Fruit fly (Drosophila melanogaster) Kc167 (cell line): ENCODE data around the gene CG8301.
A peak's percentile ranks its signal among the peaks of the same experiment; 100 is the strongest.

Experiments used
- Myc ChIP-seq: fragments of >200 bp; optimal IDR thresholded peaks from 2 replicates; lab custom pipeline; 2017; ENCODE audit warnings: missing external identifiers
- Sin3A ChIP-seq: fragments of >200 bp; optimal IDR thresholded peaks from 2 replicates; lab custom pipeline; 2018; ENCODE audit warnings: missing external identifiers
- h ChIP-seq: fragments of >200 bp; optimal IDR thresholded peaks from 3 replicates; lab custom pipeline; 2018; ENCODE audit warnings: missing external identifiers
- insv ChIP-seq: fragments of >200 bp; optimal IDR thresholded peaks from 3 replicates; lab custom pipeline; 2018; ENCODE audit warnings: missing external identifiers
- psq ChIP-seq: fragments of >200 bp; optimal IDR thresholded peaks from 2 replicates; lab custom pipeline; 2017; ENCODE audit warnings: missing external identifiers
- ttk ChIP-seq: sonication (Bioruptor generic); optimal IDR thresholded peaks from 2 replicates; lab custom pipeline; 2017; ENCODE audit warnings: missing external identifiers

CG8301 gene

DNA sequence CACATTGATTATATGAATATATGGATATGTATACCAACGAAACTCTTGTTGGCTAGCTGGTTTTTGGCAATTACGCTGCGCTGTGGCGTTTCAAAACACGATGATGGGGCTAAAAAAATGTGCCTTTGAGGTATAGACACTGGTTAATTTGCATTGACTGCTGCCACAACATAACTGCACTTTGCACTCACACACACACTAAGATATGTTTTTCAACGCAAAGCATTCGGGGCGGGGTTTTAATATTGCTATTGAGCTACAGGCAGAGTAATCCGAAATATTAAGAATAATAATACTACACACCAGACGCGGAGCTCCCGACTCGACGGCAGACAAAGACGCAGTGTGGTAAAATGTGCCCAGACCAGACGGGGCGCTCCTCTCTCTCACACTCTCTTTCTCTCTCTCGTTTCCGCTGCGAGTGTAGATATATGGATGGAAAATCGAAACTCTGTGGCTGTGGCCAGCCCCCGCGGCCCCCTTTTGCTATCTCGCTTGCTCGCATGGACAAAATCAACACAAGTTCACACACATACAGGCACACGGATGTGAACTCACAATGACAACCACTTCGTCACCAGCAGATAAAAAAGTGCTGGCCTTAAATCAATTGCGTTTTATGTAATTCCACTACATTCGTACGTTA lies 30.0 kb upstream of the CG8301 start:
- TF ChIP-seq insv (lab: Kevin White, UChicago) (peak; percentile 82), h (lab: Kevin White, UChicago) (no peak)

DNA sequence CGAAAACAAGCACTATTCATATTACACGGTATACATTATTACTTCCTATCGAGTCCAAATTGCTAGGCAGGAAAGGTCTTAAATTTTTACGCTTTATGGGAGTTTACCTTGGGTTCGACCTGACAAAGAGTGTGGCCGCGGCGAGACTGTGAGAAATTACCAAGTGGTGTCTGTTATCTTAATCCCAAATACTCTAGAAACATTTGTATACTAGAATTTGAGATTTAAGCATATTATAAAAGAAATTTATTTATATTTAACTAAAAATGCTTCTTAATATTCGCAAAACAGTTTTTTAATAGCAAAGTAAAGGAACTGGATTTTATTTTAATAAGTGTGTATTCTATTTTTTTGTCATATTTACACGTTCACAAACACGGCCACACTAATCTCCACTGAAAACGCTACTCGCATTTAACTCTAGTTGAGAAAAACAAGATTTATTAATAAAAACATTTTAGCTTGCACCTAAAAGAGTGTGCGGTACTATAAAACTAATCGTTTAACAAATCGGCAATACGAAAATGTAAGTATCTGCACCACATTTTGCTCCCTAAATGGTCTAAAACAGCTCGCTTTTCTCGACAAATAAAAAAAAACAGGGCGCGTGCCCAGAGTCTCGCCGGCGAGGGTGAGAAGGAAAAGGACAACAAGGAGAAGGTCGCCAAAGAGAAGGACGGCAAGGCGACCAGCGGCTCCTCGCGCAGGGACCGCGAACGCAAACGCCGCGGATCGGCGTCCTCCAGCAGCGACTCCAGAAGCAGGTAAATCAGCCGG lies 29.3 kb upstream of the CG8301 start, which contains the start of the genes mura and RnpS1:
Gene mura (minus strand): TSS at position 148 of the 777 bp plus-strand sequence.
Gene RnpS1 (plus strand): TSS at position 376 of the 777 bp plus-strand sequence.
- TF ChIP-seq ttk (lab: Kevin White, UChicago) (no peak), Myc (lab: Kevin White, UChicago) (no peak), insv (lab: Kevin White, UChicago) (no peak), h (lab: Kevin White, UChicago) (no peak), Sin3A (lab: Kevin White, UChicago) (no peak), psq (lab: Kevin White, UChicago) (no peak)

DNA sequence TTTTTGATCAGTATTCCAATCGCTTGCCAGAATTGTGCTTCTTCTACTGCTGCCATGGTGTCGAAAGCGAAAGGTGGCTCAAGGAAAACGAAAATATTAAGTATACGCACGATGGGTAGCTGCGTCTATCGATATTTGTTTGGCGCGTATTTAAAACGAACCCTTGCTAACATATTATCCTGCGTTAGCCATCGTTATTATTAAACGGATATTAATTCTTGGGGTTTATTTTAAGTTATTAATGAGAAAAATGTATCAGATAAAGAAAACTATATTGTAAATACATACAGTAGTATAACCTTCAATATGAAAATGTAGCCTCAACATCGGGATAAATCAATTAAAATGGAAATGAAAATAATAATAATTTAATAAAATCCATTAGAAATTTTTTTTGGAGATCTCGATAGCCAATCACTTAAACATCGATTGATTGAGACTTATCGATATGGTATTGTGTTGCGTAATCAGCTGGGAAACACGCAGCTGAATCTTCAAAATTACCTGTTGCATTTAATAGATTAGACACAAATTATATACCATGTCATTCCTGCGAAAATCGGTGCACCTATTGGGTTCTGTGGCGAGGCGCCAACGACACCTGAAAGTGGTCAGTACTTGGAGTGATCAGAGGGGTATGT lies 25.7 kb upstream of the CG8301 start, which contains the start of the genes CG9386 and BckdhA:
Gene CG9386 (minus strand): TSS at position 75 of the 641 bp plus-strand sequence.
Gene BckdhA (plus strand): TSS at position 452 of the 641 bp plus-strand sequence.
- TF ChIP-seq insv (lab: Kevin White, UChicago) (no peak), psq (lab: Kevin White, UChicago) (no peak), Sin3A (lab: Kevin White, UChicago) (no peak), ttk (lab: Kevin White, UChicago) (no peak), Myc (lab: Kevin White, UChicago) (no peak), h (lab: Kevin White, UChicago) (no peak)

DNA sequence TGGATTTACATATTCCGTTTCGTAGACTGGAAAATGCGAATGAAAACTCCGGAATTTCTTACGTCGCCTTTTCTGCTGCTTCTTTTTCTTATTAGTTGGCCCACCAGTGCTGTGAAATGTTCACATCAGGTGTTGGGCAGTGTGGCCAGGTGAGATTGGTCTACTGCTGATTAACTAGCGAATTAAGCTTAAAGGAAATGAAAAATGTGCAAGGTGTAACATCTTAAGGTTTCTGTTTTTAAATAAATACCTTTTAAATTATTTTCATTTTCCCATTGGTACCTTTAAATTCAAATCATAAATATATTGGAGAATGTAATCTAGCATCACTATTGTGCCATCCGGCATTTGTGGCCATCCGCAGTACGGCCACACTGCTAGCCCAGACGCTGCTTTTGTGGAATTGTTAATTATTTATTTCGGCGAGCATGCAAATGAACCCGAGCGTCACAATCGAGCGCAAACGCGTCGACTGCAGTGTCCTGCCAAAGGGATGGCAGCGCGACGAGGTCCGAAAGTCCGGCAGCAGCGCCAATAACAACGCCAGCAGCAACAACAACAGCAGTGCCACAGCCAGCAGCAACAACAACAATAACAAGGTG lies 21.6 kb upstream of the CG8301 start, which contains the start of the genes AP-1mu and MBD-like:
Gene AP-1mu (minus strand): TSS at position 113 of the 602 bp plus-strand sequence.
Gene MBD-like (plus strand): TSS at position 348 of the 602 bp plus-strand sequence.
- no peak for TF ChIP-seq ttk (lab: Kevin White, UChicago)
- TF ChIP-seq psq (lab: Kevin White, UChicago), result no peak
- no peak for TF ChIP-seq Myc (lab: Kevin White, UChicago)
- no peak for TF ChIP-seq Sin3A (lab: Kevin White, UChicago)
- no peak for TF ChIP-seq insv (lab: Kevin White, UChicago)
- no peak for TF ChIP-seq h (lab: Kevin White, UChicago)

DNA sequence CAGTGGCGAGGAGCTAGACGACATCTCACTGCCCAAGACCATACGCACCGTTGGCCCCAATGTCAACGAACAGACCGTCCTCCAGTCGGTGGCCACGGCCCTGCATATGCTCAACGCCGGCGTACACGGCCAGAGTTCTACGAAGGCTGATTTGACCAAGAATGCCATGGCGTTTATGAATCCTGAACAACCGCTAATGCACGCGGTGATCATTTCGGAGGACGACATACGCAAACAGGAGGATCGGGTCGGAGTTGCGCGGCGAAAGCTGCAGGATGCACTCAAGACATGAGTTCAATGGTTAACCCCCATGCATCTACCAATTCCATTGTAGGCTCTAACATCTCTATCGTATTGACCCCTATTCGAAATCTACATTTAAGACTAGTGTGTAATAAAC lies 20.0 kb upstream of the CG8301 start:
- TF ChIP-seq insv (lab: Kevin White, UChicago), result no peak
- TF ChIP-seq Myc (lab: Kevin White, UChicago), result no peak
- TF ChIP-seq psq (lab: Kevin White, UChicago), result no peak
- no peak for TF ChIP-seq ttk (lab: Kevin White, UChicago)
- TF ChIP-seq h (lab: Kevin White, UChicago), result no peak
- no peak for TF ChIP-seq Sin3A (lab: Kevin White, UChicago)

DNA sequence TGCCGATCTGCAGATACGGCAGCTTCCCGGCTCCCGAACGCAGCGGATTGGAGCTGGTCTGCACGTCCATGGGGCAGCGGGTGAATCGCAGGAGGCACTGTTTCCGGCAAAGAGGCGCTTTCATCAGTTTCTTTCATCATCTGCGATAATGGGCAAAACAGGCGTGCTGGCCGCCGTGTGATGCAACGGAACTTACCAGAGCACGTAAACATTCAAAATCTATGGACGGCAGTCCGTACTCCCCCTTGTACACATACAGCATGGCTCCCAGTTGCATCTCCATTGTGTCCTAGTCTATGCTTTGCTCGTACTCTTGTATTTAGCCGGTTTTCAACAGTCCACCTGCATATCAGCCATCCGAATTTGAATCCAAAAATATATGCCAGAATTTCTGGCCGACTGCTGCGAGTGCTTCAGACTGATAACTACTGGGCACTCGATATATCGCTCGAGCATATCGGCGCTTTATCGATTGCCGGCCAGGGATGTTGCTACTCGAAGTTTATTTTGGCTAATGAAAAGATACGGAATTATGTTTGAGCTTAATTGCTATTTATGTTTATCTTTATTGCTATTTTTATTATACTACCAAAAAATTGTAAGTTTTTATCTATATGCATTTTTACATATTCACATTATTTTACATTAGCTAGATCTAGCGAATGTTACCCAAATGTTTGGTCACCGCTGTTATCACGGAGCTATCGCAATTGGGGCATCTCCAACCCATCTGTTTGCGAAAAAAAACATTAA lies 17.7 kb upstream of the CG8301 start, which contains the start of the genes CG9393 and Vps45:
Gene CG9393 (minus strand): TSS at position 434 of the 753 bp plus-strand sequence.
Gene Vps45 (plus strand): TSS at position 685 of the 753 bp plus-strand sequence.
- TF ChIP-seq psq (lab: Kevin White, UChicago) (no peak), Sin3A (lab: Kevin White, UChicago) (peak; percentile 6), Myc (lab: Kevin White, UChicago) (no peak)

DNA sequence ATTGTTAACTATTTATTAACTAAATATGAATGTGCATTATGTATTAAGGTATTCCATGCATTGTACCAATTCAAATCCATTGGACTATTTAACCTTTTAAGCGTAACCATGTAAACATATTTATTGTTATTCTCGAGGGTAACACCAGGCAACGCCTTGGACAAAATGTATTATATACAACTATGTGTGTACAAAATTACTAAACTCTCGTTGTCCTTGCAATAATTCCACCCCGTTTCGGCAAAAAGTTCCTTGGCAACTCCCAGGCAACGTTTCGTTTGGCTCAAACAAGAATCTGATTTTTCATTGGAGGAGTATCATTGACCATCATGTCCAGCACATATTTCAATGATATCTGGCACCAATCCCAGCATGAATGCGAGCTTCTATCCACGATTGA lies 15.2 kb upstream of the CG8301 start, which contains the start of gene CG16789:
Gene CG16789 (plus strand): TSS at position 301 of the 400 bp plus-strand sequence.
- no peak for TF ChIP-seq ttk (lab: Kevin White, UChicago)
- TF ChIP-seq insv (lab: Kevin White, UChicago), result no peak
- TF ChIP-seq h (lab: Kevin White, UChicago), result no peak
- no peak for TF ChIP-seq psq (lab: Kevin White, UChicago)
- no peak for TF ChIP-seq Sin3A (lab: Kevin White, UChicago)
- no peak for TF ChIP-seq Myc (lab: Kevin White, UChicago)

DNA sequence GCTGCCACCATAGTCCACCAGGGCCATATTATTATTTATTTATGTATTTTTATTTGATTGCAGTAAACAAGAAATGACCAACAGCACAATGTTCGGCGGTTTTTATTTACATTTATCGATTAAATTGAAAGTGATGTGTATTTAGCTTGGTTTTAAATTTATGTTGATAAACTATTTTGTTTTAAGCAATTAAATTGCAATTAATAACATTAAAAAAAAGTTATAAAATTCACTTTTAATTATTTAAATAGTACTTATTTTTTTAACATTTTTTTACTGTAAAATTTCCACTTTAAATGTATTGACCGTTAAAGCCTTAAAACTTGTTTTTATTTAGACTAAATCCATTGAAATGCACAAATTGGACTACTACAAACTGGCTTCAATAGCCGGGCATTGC lies 11.0 kb upstream of the CG8301 start, which contains the start of gene CG16790:
Gene CG16790 (minus strand): TSS at position 101 of the 400 bp plus-strand sequence.
- TF ChIP-seq psq (lab: Kevin White, UChicago), result no peak
- TF ChIP-seq Myc (lab: Kevin White, UChicago), result no peak
- TF ChIP-seq ttk (lab: Kevin White, UChicago), result no peak
- TF ChIP-seq Sin3A (lab: Kevin White, UChicago), result no peak
- no peak for TF ChIP-seq h (lab: Kevin White, UChicago)
- TF ChIP-seq insv (lab: Kevin White, UChicago), result no peak

DNA sequence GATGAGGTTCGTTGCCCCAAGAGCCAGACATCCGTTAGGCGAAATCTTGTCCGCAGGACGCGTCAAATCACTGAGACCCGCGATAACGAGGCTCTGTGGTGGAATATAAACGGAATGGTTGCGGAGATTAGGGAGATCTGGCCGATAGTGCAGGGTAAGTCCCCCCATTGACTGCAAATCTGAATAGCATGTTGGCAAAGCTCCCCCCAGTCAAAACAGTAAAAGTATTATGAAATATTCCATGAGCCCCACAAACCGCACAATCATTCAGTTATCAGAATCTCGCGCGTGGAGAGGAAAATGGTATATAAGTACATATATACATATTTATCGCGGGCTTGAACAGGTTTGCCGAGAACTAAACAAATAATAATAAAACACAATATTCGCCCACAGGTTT lies 10.4 kb upstream of the CG8301 start:
- no peak for TF ChIP-seq Sin3A (lab: Kevin White, UChicago)

DNA sequence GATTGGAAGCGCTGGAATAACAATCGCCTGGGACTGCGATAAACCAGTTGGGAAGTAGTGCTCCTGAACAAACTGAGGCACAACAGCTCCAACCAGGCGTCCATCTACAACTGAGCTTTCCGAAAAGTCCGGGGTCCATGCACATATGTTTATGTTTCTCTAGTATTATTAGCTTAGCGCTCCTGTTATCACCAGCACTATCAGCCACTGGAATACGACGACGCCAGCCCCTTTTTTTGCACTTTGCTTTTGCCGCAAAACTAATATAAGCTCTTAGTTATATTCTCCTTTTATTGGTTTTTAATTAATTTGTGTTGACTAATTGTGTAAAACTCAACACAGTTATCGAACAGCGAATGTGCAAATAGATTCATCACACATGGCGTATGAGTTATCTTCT lies 9.6 kb upstream of the CG8301 start, which contains the start of gene CG9396:
Gene CG9396 (minus strand): TSS at position 101 of the 400 bp plus-strand sequence.
- TF ChIP-seq psq (lab: Kevin White, UChicago) (no peak), h (lab: Kevin White, UChicago) (no peak), ttk (lab: Kevin White, UChicago) (no peak), Myc (lab: Kevin White, UChicago) (no peak), Sin3A (lab: Kevin White, UChicago) (no peak)
